Worm (Caenorhabditis elegans): ENCODE data around the gene F43E2.6.

F43E2.6 gene

DNA sequence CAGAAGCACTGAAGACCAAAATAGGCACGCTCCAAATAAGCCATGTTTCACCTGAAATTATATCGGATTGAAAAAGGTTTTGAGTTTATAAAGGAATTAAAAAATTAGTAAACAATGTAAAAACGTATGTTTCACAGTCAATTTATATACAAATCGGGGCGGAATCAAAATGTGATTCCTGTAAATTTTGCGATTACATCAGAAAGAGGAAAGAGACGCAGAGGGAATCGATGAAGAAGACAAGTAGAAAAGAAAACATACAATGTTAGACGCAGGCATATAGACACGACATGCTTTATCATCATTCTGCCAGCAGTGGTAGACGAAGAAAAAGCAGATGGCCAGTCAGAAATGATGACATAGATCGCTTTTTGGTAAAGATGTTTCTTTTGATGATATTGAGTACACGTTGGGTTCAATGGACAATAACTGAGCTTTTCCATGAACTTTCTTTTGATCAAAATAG lies 4.6 kb downstream of the F43E2.6 start, which contains the start of gene msra-1:
TSS of gene msra-1 (minus strand) at position 51 of the 466 bp plus-strand sequence.
- TF ChIP-seq tbx-37 (GFP tag; conservative IDR thresholded peaks at IDR 0.05) (no peak), ets-7 (tag; optimal IDR thresholded peaks at IDR 0.05) (no peak), scrt-1 (GFP tag; IDR thresholded peaks at IDR 0.05) (no peak), pes-1 (GFP tag; IDR thresholded peaks at IDR 0.05) (no peak)

DNA sequence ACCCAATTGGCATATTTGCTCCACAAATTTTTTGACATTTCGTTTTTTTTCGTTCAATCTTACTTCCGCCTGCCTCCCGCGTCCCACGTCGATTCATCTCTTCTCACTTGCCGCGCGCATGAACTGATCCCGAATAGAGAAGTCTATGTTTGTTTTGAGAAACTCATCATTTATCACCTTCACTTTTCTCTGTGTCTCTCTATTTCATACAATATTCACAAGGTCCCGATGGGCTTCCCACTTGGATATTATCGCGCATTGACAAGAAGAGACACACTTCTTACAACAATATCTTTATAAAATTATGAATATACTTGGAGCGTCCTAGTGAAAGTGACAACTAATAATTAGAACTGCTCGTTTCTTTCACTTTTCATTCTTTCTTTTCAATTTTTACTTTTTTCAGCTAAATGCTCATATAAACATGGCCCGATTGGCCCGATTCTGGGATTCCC lies 10.1 kb downstream of the F43E2.6 start, which contains the start of gene insc-1:
TSS of gene insc-1 (plus strand) at position 405 of the 455 bp plus-strand sequence.
- TF ChIP-seq scrt-1 (GFP tag; IDR thresholded peaks at IDR 0.05), result no peak
- TF ChIP-seq ceh-13 (GFP tag; optimal IDR thresholded peaks at IDR 0.05), result no peak
- TF ChIP-seq hnd-1 (tag; optimal IDR thresholded peaks at IDR 0.05), result no peak
- no peak for TF ChIP-seq hmg-4 (GFP tag; optimal IDR thresholded peaks at IDR 0.05)
- no peak for TF ChIP-seq ama-1 (optimal IDR thresholded peaks at IDR 0.05)
- TF ChIP-seq hmbx-1 (tag; optimal IDR thresholded peaks at IDR 0.05), result no peak
- TF ChIP-seq sea-1 (GFP tag; conservative IDR thresholded peaks at IDR 0.05), result no peak
- no peak for TF ChIP-seq tra-4 (tag; optimal IDR thresholded peaks at IDR 0.05)
- TF ChIP-seq ets-7 (tag; optimal IDR thresholded peaks at IDR 0.05), result no peak
- no peak for TF ChIP-seq tbx-11 (GFP tag; IDR thresholded peaks at IDR 0.05)
- no peak for TF ChIP-seq ceh-36 (tag; optimal IDR thresholded peaks at IDR 0.05)
- TF ChIP-seq pes-1 (GFP tag; IDR thresholded peaks at IDR 0.05), result no peak
- no peak for TF ChIP-seq tbx-37 (GFP tag; conservative IDR thresholded peaks at IDR 0.05)
- TF ChIP-seq aly-1 (tag; optimal IDR thresholded peaks at IDR 0.05), result no peak
- no peak for TF ChIP-seq B0310.2 (tag; optimal IDR thresholded peaks at IDR 0.05)
- no peak for TF ChIP-seq F13C5.2 (tag; optimal IDR thresholded peaks at IDR 0.05)
- no peak for TF ChIP-seq flt-1 (GFP tag; IDR thresholded peaks at IDR 0.05)

DNA sequence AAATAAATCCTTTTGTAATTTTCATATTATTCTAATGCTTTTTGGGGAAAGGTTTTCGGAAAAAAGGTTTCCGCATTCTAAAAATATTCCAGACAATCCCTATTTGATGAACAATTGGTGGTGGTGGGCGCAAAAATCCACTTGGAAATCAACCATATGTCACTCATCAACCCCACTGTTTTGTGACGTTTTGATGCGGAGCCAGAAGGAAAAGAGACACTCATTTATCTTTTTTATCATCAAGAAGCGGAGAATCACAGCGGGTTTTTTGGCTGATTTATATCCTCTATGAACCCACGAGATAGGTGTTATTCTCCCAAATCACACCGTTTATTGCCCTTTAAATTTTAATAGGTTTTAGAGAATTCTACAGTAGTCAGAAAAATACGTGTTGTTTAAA lies 11.5 kb downstream of the F43E2.6 start:
- TF ChIP-seq tbx-11 (GFP tag; IDR thresholded peaks at IDR 0.05) (no peak), F13C5.2 (tag; optimal IDR thresholded peaks at IDR 0.05) (no peak), flt-1 (GFP tag; IDR thresholded peaks at IDR 0.05) (no peak), ceh-13 (GFP tag; optimal IDR thresholded peaks at IDR 0.05) (no peak), hmbx-1 (tag; optimal IDR thresholded peaks at IDR 0.05) (no peak), scrt-1 (GFP tag; IDR thresholded peaks at IDR 0.05) (no peak), B0310.2 (tag; optimal IDR thresholded peaks at IDR 0.05) (no peak), hnd-1 (tag; optimal IDR thresholded peaks at IDR 0.05) (no peak), tra-4 (tag; optimal IDR thresholded peaks at IDR 0.05) (no peak), ceh-36 (tag; optimal IDR thresholded peaks at IDR 0.05) (no peak), pes-1 (GFP tag; IDR thresholded peaks at IDR 0.05) (no peak), aly-1 (tag; optimal IDR thresholded peaks at IDR 0.05) (no peak), ets-7 (tag; optimal IDR thresholded peaks at IDR 0.05) (no peak), hmg-4 (GFP tag; optimal IDR thresholded peaks at IDR 0.05) (no peak)

DNA sequence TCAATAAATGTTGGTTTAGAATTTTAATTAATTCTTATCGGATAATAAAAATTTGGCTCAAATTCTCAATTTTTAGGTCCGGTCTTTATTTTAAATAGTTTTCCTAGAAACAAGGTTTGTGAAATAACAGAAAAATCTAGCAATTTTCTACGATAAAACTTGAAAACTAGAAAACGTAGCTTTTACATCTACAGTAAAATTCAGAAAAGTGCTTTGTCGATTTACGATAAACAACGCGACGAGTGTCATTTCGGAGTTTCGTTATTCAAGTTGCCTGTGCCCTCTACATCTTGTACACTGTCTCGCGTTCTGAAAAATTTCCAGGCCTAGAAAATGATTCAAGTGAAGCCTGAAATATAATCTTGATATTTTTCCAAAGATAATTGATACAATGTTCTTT lies 11.9 kb downstream of the F43E2.6 start:
- TF ChIP-seq F13C5.2 (tag; optimal IDR thresholded peaks at IDR 0.05) (no peak), hmg-4 (GFP tag; optimal IDR thresholded peaks at IDR 0.05) (no peak), pes-1 (GFP tag; IDR thresholded peaks at IDR 0.05) (no peak), tbx-37 (GFP tag; conservative IDR thresholded peaks at IDR 0.05) (no peak), scrt-1 (GFP tag; IDR thresholded peaks at IDR 0.05) (no peak), ceh-36 (tag; optimal IDR thresholded peaks at IDR 0.05) (no peak), tra-4 (tag; optimal IDR thresholded peaks at IDR 0.05) (no peak), hmbx-1 (tag; optimal IDR thresholded peaks at IDR 0.05) (no peak), ets-7 (tag; optimal IDR thresholded peaks at IDR 0.05) (no peak)

DNA sequence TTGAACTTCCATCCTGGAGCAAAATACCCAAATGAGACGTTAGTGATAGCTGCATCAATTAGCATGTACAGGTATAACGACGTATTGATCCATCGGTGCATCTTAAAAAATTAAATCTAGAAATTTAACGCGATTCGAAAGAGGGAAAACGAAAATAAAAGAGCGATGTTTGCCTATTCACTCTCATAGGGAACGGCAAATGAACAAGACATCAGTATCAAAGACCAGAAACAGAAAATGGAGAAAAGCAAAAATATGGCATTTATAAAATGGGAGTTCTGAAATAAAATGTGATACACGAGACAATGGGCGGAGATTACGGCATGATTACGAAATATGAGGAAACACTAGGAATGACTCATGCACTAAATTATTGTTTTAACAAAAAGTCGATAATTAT lies 12.3 kb downstream of the F43E2.6 start, which contains the start of gene haf-2:
TSS of gene haf-2 (minus strand) at position 101 of the 400 bp plus-strand sequence.
- TF ChIP-seq tbx-11 (GFP tag; IDR thresholded peaks at IDR 0.05) (no peak), tra-4 (tag; optimal IDR thresholded peaks at IDR 0.05) (no peak), scrt-1 (GFP tag; IDR thresholded peaks at IDR 0.05) (no peak), hmbx-1 (tag; optimal IDR thresholded peaks at IDR 0.05) (no peak), ets-7 (tag; optimal IDR thresholded peaks at IDR 0.05) (no peak), sea-1 (GFP tag; conservative IDR thresholded peaks at IDR 0.05) (no peak), tbx-37 (GFP tag; conservative IDR thresholded peaks at IDR 0.05) (no peak), ceh-36 (tag; optimal IDR thresholded peaks at IDR 0.05) (no peak), aly-1 (tag; optimal IDR thresholded peaks at IDR 0.05) (no peak), F13C5.2 (tag; optimal IDR thresholded peaks at IDR 0.05) (no peak), flt-1 (GFP tag; IDR thresholded peaks at IDR 0.05) (no peak), B0310.2 (tag; optimal IDR thresholded peaks at IDR 0.05) (no peak), hnd-1 (tag; optimal IDR thresholded peaks at IDR 0.05) (no peak), hmg-4 (GFP tag; optimal IDR thresholded peaks at IDR 0.05) (no peak), ama-1 (optimal IDR thresholded peaks at IDR 0.05) (no peak), pes-1 (GFP tag; IDR thresholded peaks at IDR 0.05) (no peak)

DNA sequence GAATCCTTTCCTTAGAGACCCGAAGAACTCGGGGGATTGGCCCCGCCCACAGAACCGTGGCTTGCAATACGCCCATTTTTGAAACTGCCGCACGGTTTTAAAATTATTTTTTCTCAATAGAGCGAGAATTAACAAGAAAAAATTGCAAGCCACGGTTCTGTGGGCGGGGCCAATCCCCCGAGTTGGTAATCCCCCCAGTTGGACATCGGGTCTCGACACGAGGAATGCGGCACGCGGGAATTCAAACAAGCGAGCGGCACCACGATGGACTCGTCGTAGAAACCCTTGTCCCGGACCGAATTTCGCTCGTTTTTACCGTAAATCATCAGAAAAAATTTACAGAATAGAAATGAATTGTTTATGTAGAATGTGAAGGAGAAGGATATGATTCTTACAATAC lies 15.6 kb downstream of the F43E2.6 start:
- TF ChIP-seq ceh-36 (tag; optimal IDR thresholded peaks at IDR 0.05), result peak; percentile 12
- TF ChIP-seq tra-4 (tag; optimal IDR thresholded peaks at IDR 0.05), result no peak

DNA sequence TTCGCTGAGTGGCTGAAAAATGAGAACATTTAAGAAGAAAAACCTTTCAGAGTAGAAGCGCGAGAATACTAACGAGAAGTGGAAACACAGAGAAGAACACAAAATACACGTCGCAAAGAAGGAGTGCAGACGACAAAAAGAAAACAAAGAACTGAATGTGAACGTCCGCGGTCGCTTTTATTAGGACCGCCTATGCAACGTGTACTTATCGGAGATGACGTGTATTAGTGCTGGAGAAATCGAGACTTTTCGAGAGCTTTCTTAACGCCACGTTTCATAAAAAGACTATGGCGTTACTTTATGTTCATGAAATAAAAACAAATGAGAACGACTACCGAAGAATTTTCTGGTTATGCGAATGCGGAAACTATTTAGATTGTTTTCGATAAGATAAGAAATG lies 16.2 kb downstream of the F43E2.6 start, which contains the start of gene hsp-4:
TSS of gene hsp-4 (minus strand) at position 139 of the 400 bp plus-strand sequence.
- TF ChIP-seq F13C5.2 (tag; optimal IDR thresholded peaks at IDR 0.05) (no peak), hmbx-1 (tag; optimal IDR thresholded peaks at IDR 0.05) (no peak), sea-1 (GFP tag; conservative IDR thresholded peaks at IDR 0.05) (no peak), tra-4 (tag; optimal IDR thresholded peaks at IDR 0.05) (no peak), pes-1 (GFP tag; IDR thresholded peaks at IDR 0.05) (no peak), B0310.2 (tag; optimal IDR thresholded peaks at IDR 0.05) (no peak)

DNA sequence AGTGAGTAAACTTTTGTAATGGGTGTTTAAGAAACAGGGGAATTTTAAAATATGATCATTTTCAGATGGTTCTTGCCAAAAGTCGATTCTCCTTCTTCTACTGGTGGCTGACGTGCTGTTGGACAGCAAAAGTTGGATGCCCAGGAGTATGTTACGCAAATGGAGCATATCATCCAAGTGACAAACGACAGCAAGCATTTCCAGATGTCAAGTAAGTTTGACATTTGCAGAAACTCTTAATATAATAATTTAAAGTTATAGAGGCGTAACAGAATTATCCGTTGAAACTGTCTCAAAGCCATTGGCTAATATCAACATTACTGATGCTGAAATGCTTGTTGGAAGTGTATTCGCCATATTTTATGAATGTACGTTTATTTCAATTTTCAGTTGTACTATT lies 20.6 kb downstream of the F43E2.6 start:
- no peak for TF ChIP-seq ama-1 (optimal IDR thresholded peaks at IDR 0.05)
- no peak for TF ChIP-seq flt-1 (GFP tag; IDR thresholded peaks at IDR 0.05)
- TF ChIP-seq sea-1 (GFP tag; conservative IDR thresholded peaks at IDR 0.05), result no peak
- TF ChIP-seq tbx-37 (GFP tag; conservative IDR thresholded peaks at IDR 0.05), result no peak
- TF ChIP-seq B0310.2 (tag; optimal IDR thresholded peaks at IDR 0.05), result no peak
- no peak for TF ChIP-seq hnd-1 (tag; optimal IDR thresholded peaks at IDR 0.05)
- TF ChIP-seq ceh-36 (tag; optimal IDR thresholded peaks at IDR 0.05), result no peak
- no peak for TF ChIP-seq ets-7 (tag; optimal IDR thresholded peaks at IDR 0.05)
- TF ChIP-seq scrt-1 (GFP tag; IDR thresholded peaks at IDR 0.05), result no peak
- no peak for TF ChIP-seq F13C5.2 (tag; optimal IDR thresholded peaks at IDR 0.05)
- no peak for TF ChIP-seq tra-4 (tag; optimal IDR thresholded peaks at IDR 0.05)
- TF ChIP-seq tbx-11 (GFP tag; IDR thresholded peaks at IDR 0.05), result no peak
- TF ChIP-seq ceh-13 (GFP tag; optimal IDR thresholded peaks at IDR 0.05), result no peak
- no peak for TF ChIP-seq pes-1 (GFP tag; IDR thresholded peaks at IDR 0.05)
- TF ChIP-seq hmg-4 (GFP tag; optimal IDR thresholded peaks at IDR 0.05), result no peak
- no peak for TF ChIP-seq hmbx-1 (tag; optimal IDR thresholded peaks at IDR 0.05)
- no peak for TF ChIP-seq aly-1 (tag; optimal IDR thresholded peaks at IDR 0.05)
